Fruit fly (Drosophila melanogaster) whole organism, embryonic: ENCODE data around the gene hfp.

ENCODE experiments used
- ATbp ChIP-seq: fragments of 200-800 bp; sonication (Bioruptor generic); optimal IDR thresholded peaks from 2 replicates; lab custom pipeline; 2017; ENCODE audit warnings: missing biosample characterization, mild to moderate bottlenecking, missing genetic modification characterization, missing genetic modification reagents
- Bgb ChIP-seq: fragments of 200-800 bp; sonication (Bioruptor generic); IDR thresholded peaks from 2 replicates; pipeline ENCODE4 v1.3.6; 2022; ENCODE audit warnings: missing biosample characterization, missing genetic modification characterization; ENCODE audit not compliant: partially characterized antibody
- CG11560 ChIP-seq: fragments of 200-800 bp; sonication (Bioruptor generic); IDR thresholded peaks from 3 replicates; pipeline ENCODE4 v1.3.6; 2022; ENCODE audit warnings: missing biosample characterization, missing genetic modification characterization
- CG1233 ChIP-seq: fragments of 200-800 bp; sonication (Bioruptor generic); optimal IDR thresholded peaks from 4 replicates; lab custom pipeline; 2018; ENCODE audit warnings: missing biosample characterization, mild to moderate bottlenecking, missing genetic modification characterization
- CG12744 ChIP-seq: fragments of 200-800 bp; sonication (Bioruptor generic); optimal IDR thresholded peaks from 2 replicates; lab custom pipeline; 2016; ENCODE audit warnings: missing biosample characterization, missing genetic modification characterization
- CG13123 ChIP-seq: fragments of 200-800 bp; sonication (Bioruptor generic); optimal IDR thresholded peaks from 2 replicates; lab custom pipeline; 2016; ENCODE audit warnings: missing biosample characterization, missing genetic modification characterization
- CG14667 ChIP-seq: fragments of 200-800 bp; sonication (Bioruptor generic); IDR thresholded peaks from 2 replicates; pipeline ENCODE4 v1.3.6; 2022; ENCODE audit warnings: missing biosample characterization, missing genetic modification characterization
- CG14710 ChIP-seq: fragments of 200-800 bp; sonication (Bioruptor generic); optimal IDR thresholded peaks from 3 replicates; lab custom pipeline; 2019; ENCODE audit warnings: missing biosample characterization, mild to moderate bottlenecking, missing genetic modification characterization, moderate library complexity
- CG15479 ChIP-seq: fragments of 200-800 bp; sonication (Bioruptor generic); optimal IDR thresholded peaks from 3 replicates; lab custom pipeline; 2019; ENCODE audit warnings: missing biosample characterization, mild to moderate bottlenecking, missing genetic modification characterization, moderate library complexity
- CG17912 ChIP-seq: fragments of 200-800 bp; sonication (Bioruptor generic); optimal IDR thresholded peaks from 2 replicates; lab custom pipeline; 2018; ENCODE audit warnings: missing biosample characterization, mild to moderate bottlenecking, missing genetic modification characterization
- CG18599 ChIP-seq: fragments of 200-800 bp; sonication (Bioruptor generic); optimal IDR thresholded peaks from 3 replicates; lab custom pipeline; 2017; ENCODE audit warnings: missing biosample characterization, missing genetic modification characterization, mild to moderate bottlenecking, moderate library complexity, missing genetic modification reagents
- CG2116 ChIP-seq: fragments of 200-800 bp; sonication (Bioruptor generic); optimal IDR thresholded peaks from 3 replicates; lab custom pipeline; 2018; ENCODE audit warnings: missing biosample characterization, mild to moderate bottlenecking, missing genetic modification characterization
- CG2889 ChIP-seq: fragments of 200-800 bp; sonication (Bioruptor generic); IDR thresholded peaks from 3 replicates; pipeline ENCODE4 v1.3.6; 2022; ENCODE audit warnings: missing biosample characterization, missing genetic modification characterization
- CG33557 ChIP-seq: fragments of 200-800 bp; sonication (Bioruptor generic); optimal IDR thresholded peaks from 2 replicates; lab custom pipeline; 2019; ENCODE audit warnings: missing biosample characterization, mild to moderate bottlenecking, missing genetic modification characterization, moderate library complexity
- CG34376 ChIP-seq: fragments of 200-800 bp; sonication (Bioruptor generic); optimal IDR thresholded peaks from 2 replicates; lab custom pipeline; 2018; ENCODE audit warnings: missing biosample characterization, mild to moderate bottlenecking, missing genetic modification characterization
- CG3847 ChIP-seq: fragments of 200-800 bp; sonication (Bioruptor generic); IDR thresholded peaks from 2 replicates; pipeline ENCODE4 v1.3.6; 2022; ENCODE audit warnings: missing biosample characterization, missing genetic modification characterization
- CG3995 ChIP-seq: fragments of 200-800 bp; sonication (Bioruptor generic); optimal IDR thresholded peaks from 3 replicates; lab custom pipeline; 2016; ENCODE audit warnings: missing biosample characterization, missing genetic modification characterization
- CG5180 ChIP-seq: fragments of 200-800 bp; sonication (Bioruptor generic); optimal IDR thresholded peaks from 3 replicates; lab custom pipeline; 2017; ENCODE audit warnings: missing biosample characterization, missing genetic modification characterization, mild to moderate bottlenecking, moderate library complexity, missing genetic modification reagents
- CG7271 ChIP-seq: fragments of 200-800 bp; sonication (Bioruptor generic); optimal IDR thresholded peaks from 2 replicates; lab custom pipeline; 2018; ENCODE audit warnings: missing biosample characterization, mild to moderate bottlenecking, missing genetic modification characterization, moderate library complexity
- CG8388 ChIP-seq: fragments of 200-800 bp; sonication (Bioruptor generic); optimal IDR thresholded peaks from 2 replicates; lab custom pipeline; 2019; ENCODE audit warnings: missing biosample characterization, mild to moderate bottlenecking, missing genetic modification characterization, moderate library complexity
- CG9609 ChIP-seq: fragments of 200-800 bp; sonication (Bioruptor generic); optimal IDR thresholded peaks from 3 replicates; lab custom pipeline; 2016; ENCODE audit warnings: missing biosample characterization, missing genetic modification characterization
- CTCF ChIP-seq: fragments of 200-800 bp; sonication (Bioruptor generic); optimal IDR thresholded peaks from 2 replicates; lab custom pipeline; 2017; ENCODE audit warnings: missing biosample characterization, mild to moderate bottlenecking, missing genetic modification characterization, moderate library complexity
- H15 ChIP-seq: fragments of 200-800 bp; sonication (Bioruptor generic); IDR thresholded peaks from 3 replicates; pipeline ENCODE4 v1.3.6; 2022; ENCODE audit warnings: missing biosample characterization, missing genetic modification characterization
- HLH54F ChIP-seq: fragments of 200-800 bp; sonication (Bioruptor generic); optimal IDR thresholded peaks from 3 replicates; lab custom pipeline; 2016; ENCODE audit warnings: missing biosample characterization, missing genetic modification characterization
- HmgD ChIP-seq: fragments of 200-800 bp; sonication (Bioruptor generic); optimal IDR thresholded peaks from 3 replicates; lab custom pipeline; 2016; ENCODE audit warnings: missing biosample characterization, missing genetic modification characterization
- Hr3 ChIP-seq: fragments of 200-800 bp; sonication (Bioruptor generic); optimal IDR thresholded peaks from 3 replicates; lab custom pipeline; 2016; ENCODE audit warnings: missing biosample characterization, missing genetic modification characterization
- Hsf ChIP-seq: fragments of 200-800 bp; sonication (Bioruptor generic); optimal IDR thresholded peaks from 3 replicates; lab custom pipeline; 2016; ENCODE audit warnings: missing biosample characterization, missing genetic modification characterization
- MESR4 ChIP-seq: fragments of 200-800 bp; sonication (Bioruptor generic); optimal IDR thresholded peaks from 2 replicates; lab custom pipeline; 2018; ENCODE audit warnings: missing biosample characterization, mild to moderate bottlenecking, missing genetic modification characterization, moderate library complexity
- NC2β ChIP-seq: fragments of 200-800 bp; sonication (Bioruptor generic); optimal IDR thresholded peaks from 2 replicates; lab custom pipeline; 2016; ENCODE audit warnings: missing biosample characterization, missing genetic modification characterization
- Nf-YC ChIP-seq: fragments of 200-800 bp; optimal IDR thresholded peaks from 3 replicates; lab custom pipeline; 2019; ENCODE audit warnings: missing biosample characterization, mild to moderate bottlenecking, missing genetic modification characterization, moderate library complexity
- Optix ChIP-seq: fragments of 200-800 bp; sonication (Bioruptor generic); IDR thresholded peaks from 3 replicates; pipeline ENCODE4 v1.3.6; 2022; ENCODE audit warnings: missing biosample characterization, missing genetic modification characterization
- Sry-δ ChIP-seq: fragments of 200-800 bp; sonication (Bioruptor generic); optimal IDR thresholded peaks from 2 replicates; lab custom pipeline; 2016; ENCODE audit warnings: missing biosample characterization, missing genetic modification characterization
- az2 ChIP-seq: fragments of 200-800 bp; sonication (Bioruptor generic); optimal IDR thresholded peaks from 3 replicates; lab custom pipeline; 2016; ENCODE audit warnings: missing biosample characterization, missing genetic modification characterization
- dpn ChIP-seq, 2 experiments: fragments of 200-800 bp; sonication (Bioruptor generic); optimal IDR thresholded peaks; 3 replicates each; lab custom pipeline; 2016; ENCODE audit warnings: missing biosample characterization in 2 of 2, missing genetic modification characterization in 2 of 2
- eve ChIP-seq, 2 experiments: fragments of >200 bp; optimal IDR thresholded peaks; 2 replicates each; lab custom pipeline; 2017; ENCODE audit warnings: missing biosample characterization in 2 of 2, missing genetic modification characterization in 2 of 2
- fd102C ChIP-seq: fragments of 200-800 bp; sonication (Bioruptor generic); optimal IDR thresholded peaks from 2 replicates; lab custom pipeline; 2018; ENCODE audit warnings: missing biosample characterization, mild to moderate bottlenecking, missing genetic modification characterization, moderate library complexity
- ham ChIP-seq: fragments of 200-800 bp; sonication (Bioruptor generic); IDR thresholded peaks from 2 replicates; pipeline ENCODE4 v1.3.6; 2022; ENCODE audit warnings: missing biosample characterization, missing genetic modification characterization
- kah ChIP-seq: fragments of 200-800 bp; sonication (Bioruptor generic); optimal IDR thresholded peaks from 2 replicates; lab custom pipeline; 2018; ENCODE audit warnings: missing biosample characterization, mild to moderate bottlenecking, missing genetic modification characterization
- klu ChIP-seq: fragments of 200-800 bp; sonication (Bioruptor generic); IDR thresholded peaks from 2 replicates; pipeline ENCODE4 v1.3.6; 2022; ENCODE audit warnings: missing biosample characterization, missing genetic modification characterization
- lbe ChIP-seq: fragments of 200-800 bp; sonication (Bioruptor generic); optimal IDR thresholded peaks from 2 replicates; lab custom pipeline; 2016; ENCODE audit warnings: missing biosample characterization, mild to moderate bottlenecking, missing genetic modification characterization
- pho ChIP-seq: fragments of 200-800 bp; sonication (Bioruptor generic); optimal IDR thresholded peaks from 2 replicates; lab custom pipeline; 2016; ENCODE audit warnings: missing biosample characterization, missing genetic modification characterization
- prd ChIP-seq, 3 experiments: fragments of >200 bp in 2 of 3; fragments of 200-800 bp in 1 of 3; sonication (Bioruptor generic) in 1 of 3; optimal IDR thresholded peaks in 2 of 3; IDR thresholded peaks in 1 of 3; 2 replicates in 2 of 3; 3 replicates in 1 of 3; pipeline versions ENCODE4 v1.3.6 to Lab custom; 2017 to 2022; ENCODE audit warnings: missing biosample characterization in 1 of 3, missing genetic modification characterization in 1 of 3
- pros ChIP-seq: fragments of 200-800 bp; sonication (Bioruptor generic); optimal IDR thresholded peaks from 3 replicates; lab custom pipeline; 2019; ENCODE audit warnings: missing biosample characterization, mild to moderate bottlenecking, missing genetic modification characterization, moderate library complexity
- psq ChIP-seq: fragments of 200-800 bp; sonication (Bioruptor generic); optimal IDR thresholded peaks from 2 replicates; lab custom pipeline; 2017; ENCODE audit warnings: missing biosample characterization, missing genetic modification characterization
- rib ChIP-seq: fragments of 200-800 bp; sonication (Bioruptor generic); IDR thresholded peaks from 2 replicates; pipeline ENCODE4 v1.3.6; 2022; ENCODE audit warnings: missing biosample characterization, missing genetic modification characterization
- stwl ChIP-seq: fragments of 200-800 bp; sonication (Bioruptor generic); optimal IDR thresholded peaks from 3 replicates; lab custom pipeline; 2018; ENCODE audit warnings: missing biosample characterization, mild to moderate bottlenecking, missing genetic modification characterization, moderate library complexity
- tap ChIP-seq: fragments of 200-800 bp; optimal IDR thresholded peaks from 3 replicates; lab custom pipeline; 2019; ENCODE audit warnings: missing biosample characterization, mild to moderate bottlenecking, missing genetic modification characterization, moderate library complexity
- trh ChIP-seq: fragments of 200-800 bp; sonication (Bioruptor generic); optimal IDR thresholded peaks from 2 replicates; lab custom pipeline; 2016; ENCODE audit warnings: missing biosample characterization, missing genetic modification characterization
- tx ChIP-seq: fragments of 200-800 bp; sonication (Bioruptor generic); optimal IDR thresholded peaks from 2 replicates; lab custom pipeline; 2016; ENCODE audit warnings: missing biosample characterization, missing genetic modification characterization
- unc-4 ChIP-seq: fragments of 200-800 bp; sonication (Bioruptor generic); IDR thresholded peaks from 2 replicates; pipeline ENCODE4 v1.3.6; 2022; ENCODE audit warnings: missing biosample characterization, missing genetic modification characterization; ENCODE audit not compliant: partially characterized antibody
- vnd ChIP-seq: fragments of 200-800 bp; sonication (Bioruptor generic); IDR thresholded peaks from 3 replicates; pipeline ENCODE4 v1.3.6; 2022; ENCODE audit warnings: missing biosample characterization, missing genetic modification characterization; ENCODE audit not compliant: partially characterized antibody

Gene hfp

dm6 chr3L:1463547-1463946 lies 38.8 kb downstream of the hfp start, which contains the start of gene rho (continued):
- no peak for TF ChIP-seq vnd
- no peak for TF ChIP-seq Optix (GFP tag; lab: Robert Waterston, UW)
- TF ChIP-seq trh (GFP tag; lab: Kevin White, UChicago): no peak
- TF ChIP-seq CG14710 (tag; lab: Kevin White, UChicago): no peak
- TF ChIP-seq Bgb: peak; percentile 67; the same call in 1 of the 2 replicates
- TF ChIP-seq Hsf (GFP tag; lab: Kevin White, UChicago): no peak
- TF ChIP-seq H15: no peak
- TF ChIP-seq CG9609: no peak
- TF ChIP-seq CG3995: no peak
- no peak for TF ChIP-seq Sry-δ (GFP tag; lab: Kevin White, UChicago)
- no peak for TF ChIP-seq CG3847
- no peak for TF ChIP-seq CG11560 (tag; lab: Robert Waterston, UW)
- TF ChIP-seq lbe (GFP tag; lab: Kevin White, UChicago): no peak
- no peak for TF ChIP-seq CG34376
- TF ChIP-seq CG5180 (GFP tag; lab: Kevin White, UChicago): peak; percentile 100
- no peak for TF ChIP-seq ham (GFP tag; lab: Robert Waterston, UW)
- TF ChIP-seq unc-4: 0 out of 2 replicates have a peak, but pooled peaks have one; percentile 11
- no peak for TF ChIP-seq pho (GFP tag; lab: Kevin White, UChicago)
- TF ChIP-seq CG12744 (GFP tag; lab: Kevin White, UChicago): no peak
- peak; percentile 47 for TF ChIP-seq NC2β (GFP tag; lab: Kevin White, UChicago)
- no peak for TF ChIP-seq klu (GFP tag; lab: Robert Waterston, UW)
- TF ChIP-seq prd (optimal IDR thresholded peaks at IDR 0.05; lab: Kevin White, UChicago): no peak
- 0 out of 3 replicates have a peak, but pooled peaks have one; percentile 10 for TF ChIP-seq prd (GFP tag; IDR thresholded peaks at IDR 0.05; lab: Robert Waterston, UW)
- peak; percentile 0 for TF ChIP-seq tap (tag; lab: Kevin White, UChicago)
- TF ChIP-seq eve (GFP tag; optimal IDR thresholded peaks at IDR 0.05; lab: Kevin White, UChicago): no peak
- TF ChIP-seq CG14667: no peak
- no peak for TF ChIP-seq CG17912 (GFP tag; lab: Kevin White, UChicago)
- peak; percentile 15 for TF ChIP-seq CG13123 (GFP tag; lab: Kevin White, UChicago)
- no peak for TF ChIP-seq rib (GFP tag; lab: Robert Waterston, UW)
- peak; percentile 1 for TF ChIP-seq stwl (tag; lab: Kevin White, UChicago)
- no peak for TF ChIP-seq CG8388 (GFP tag; lab: Kevin White, UChicago)
- TF ChIP-seq CG2889 (GFP tag; lab: Robert Waterston, UW): no peak
- no peak for TF ChIP-seq HLH54F (GFP tag; lab: Kevin White, UChicago)
- no peak for TF ChIP-seq az2
- peak; percentile 34 for TF ChIP-seq CG18599 (GFP tag; lab: Kevin White, UChicago)
- TF ChIP-seq CG2116 (GFP tag; lab: Kevin White, UChicago): no peak
- peak; percentile 1 for TF ChIP-seq CG1233 (GFP tag; lab: Kevin White, UChicago)
- peak; percentile 48 for TF ChIP-seq fd102C (GFP tag; lab: Kevin White, UChicago)
- no peak for TF ChIP-seq kah (GFP tag; lab: Kevin White, UChicago)
- no peak for TF ChIP-seq CG7271
- TF ChIP-seq CTCF (GFP tag; lab: Kevin White, UChicago): no peak
- TF ChIP-seq psq (GFP tag; lab: Kevin White, UChicago): no peak
- TF ChIP-seq dpn (GFP tag; optimal IDR thresholded peaks at IDR 0.05; lab: Kevin White, UChicago): peak in 1 of 2 experiments; percentile 22
- no peak for TF ChIP-seq Nf-YC (tag; lab: Kevin White, UChicago)
- TF ChIP-seq ATbp (GFP tag; lab: Kevin White, UChicago): peak; percentile 4
- peak; percentile 14 for TF ChIP-seq CG15479 (GFP tag; lab: Kevin White, UChicago)
- TF ChIP-seq HmgD (GFP tag; lab: Kevin White, UChicago): no peak
- TF ChIP-seq CG33557: peak; percentile 22
- TF ChIP-seq pros: peak; percentile 19
- no peak for TF ChIP-seq MESR4
- TF ChIP-seq tx (GFP tag; lab: Kevin White, UChicago): peak; percentile 2
- TF ChIP-seq Hr3 (GFP tag; lab: Kevin White, UChicago): no peak
